Fruit fly (Drosophila melanogaster) whole organism, embryonic: Measurements from ENCODE around the gene CG10907.

Experiments used
- Adf1 ChIP-seq: fragments of 200-800 bp; sonication (Bioruptor generic); IDR thresholded peaks from 2 replicates; pipeline ENCODE4 v1.3.6; 2022; ENCODE audit warnings: missing biosample characterization, missing genetic modification characterization
- Atf6 ChIP-seq: fragments of 200-800 bp; sonication (Bioruptor generic); IDR thresholded peaks from 2 replicates; pipeline ENCODE4 v1.3.6; 2022; ENCODE audit warnings: missing biosample characterization, missing genetic modification characterization
- B-H1 ChIP-seq: fragments of 200-800 bp; sonication (Bioruptor generic); IDR thresholded peaks from 3 replicates; pipeline ENCODE4 v1.3.6; 2022; ENCODE audit warnings: missing biosample characterization, missing genetic modification characterization
- BEAF-32 ChIP-seq: fragments of 200-800 bp; sonication (Bioruptor generic); optimal IDR thresholded peaks from 3 replicates; lab custom pipeline; 2017; ENCODE audit warnings: missing biosample characterization, missing genetic modification characterization, mild to moderate bottlenecking, moderate library complexity, missing genetic modification reagents
- CG10979 ChIP-seq: fragments of 200-800 bp; sonication (Bioruptor generic); optimal IDR thresholded peaks from 2 replicates; lab custom pipeline; 2018; ENCODE audit warnings: missing biosample characterization, mild to moderate bottlenecking, missing genetic modification characterization, moderate library complexity
- CG11247 ChIP-seq: fragments of 200-800 bp; sonication (Bioruptor generic); IDR thresholded peaks from 2 replicates; pipeline ENCODE4 v1.3.6; 2022; ENCODE audit warnings: missing biosample characterization, missing genetic modification characterization
- CG11504 ChIP-seq: fragments of 200-800 bp; sonication (Bioruptor generic); optimal IDR thresholded peaks from 3 replicates; lab custom pipeline; 2019; ENCODE audit warnings: missing biosample characterization, mild to moderate bottlenecking, missing genetic modification characterization, moderate library complexity
- CG12219 ChIP-seq: fragments of 200-800 bp; sonication (Bioruptor generic); optimal IDR thresholded peaks from 3 replicates; lab custom pipeline; 2018; ENCODE audit warnings: missing biosample characterization, mild to moderate bottlenecking, missing genetic modification characterization
- CG12391 ChIP-seq: fragments of 200-800 bp; sonication (Bioruptor generic); optimal IDR thresholded peaks from 3 replicates; lab custom pipeline; 2018; ENCODE audit warnings: missing biosample characterization, mild to moderate bottlenecking, missing genetic modification characterization, moderate library complexity
- CG15514 ChIP-seq: fragments of 200-800 bp; sonication (Bioruptor generic); optimal IDR thresholded peaks from 3 replicates; lab custom pipeline; 2017; ENCODE audit warnings: missing biosample characterization, missing genetic modification characterization, mild to moderate bottlenecking, moderate library complexity, missing genetic modification reagents
- CG1647 ChIP-seq: fragments of 200-800 bp; sonication (Bioruptor generic); optimal IDR thresholded peaks from 3 replicates; lab custom pipeline; 2016; ENCODE audit warnings: missing biosample characterization, missing genetic modification characterization
- CG17829 ChIP-seq: fragments of 200-800 bp; optimal IDR thresholded peaks from 2 replicates; lab custom pipeline; 2019; ENCODE audit warnings: missing biosample characterization, mild to moderate bottlenecking, missing genetic modification characterization, moderate library complexity
- CG5245 ChIP-seq: fragments of 200-800 bp; sonication (Bioruptor generic); optimal IDR thresholded peaks from 3 replicates; lab custom pipeline; 2016; ENCODE audit warnings: missing biosample characterization, missing genetic modification characterization
- CG6254 ChIP-seq: fragments of 200-800 bp; sonication (Bioruptor generic); optimal IDR thresholded peaks from 3 replicates; lab custom pipeline; 2017; ENCODE audit warnings: mild to moderate bottlenecking, missing biosample characterization, missing genetic modification reagents, missing genetic modification characterization
- CG7372 ChIP-seq: fragments of 200-800 bp; sonication (Bioruptor generic); IDR thresholded peaks from 2 replicates; pipeline ENCODE4 v1.3.6; 2022; ENCODE audit warnings: missing biosample characterization, missing genetic modification characterization
- CG7839 ChIP-seq: fragments of 200-800 bp; sonication (Bioruptor generic); optimal IDR thresholded peaks from 3 replicates; lab custom pipeline; 2018; ENCODE audit warnings: missing biosample characterization, mild to moderate bottlenecking, missing genetic modification characterization, moderate library complexity
- D19B ChIP-seq: fragments of 200-800 bp; sonication (Bioruptor generic); optimal IDR thresholded peaks from 2 replicates; lab custom pipeline; 2017; ENCODE audit warnings: missing biosample characterization, mild to moderate bottlenecking, missing genetic modification characterization
- Dip3 ChIP-seq: fragments of 200-800 bp; sonication (Bioruptor generic); optimal IDR thresholded peaks from 3 replicates; lab custom pipeline; 2016; ENCODE audit warnings: missing biosample characterization, missing genetic modification characterization
- Dref ChIP-seq: fragments of 200-800 bp; sonication (Bioruptor generic); IDR thresholded peaks from 2 replicates; pipeline ENCODE4 v1.3.6; 2022; ENCODE audit warnings: missing biosample characterization, missing genetic modification characterization
- Eip74EF ChIP-seq, 2 experiments: fragments of 200-800 bp in 1 of 2; fragments of >200 bp in 1 of 2; sonication (Bioruptor generic) in 1 of 2; optimal IDR thresholded peaks; 2 replicates each; lab custom pipeline; 2017 to 2019; ENCODE audit warnings: missing biosample characterization in 2 of 2, missing genetic modification characterization in 2 of 2, mild to moderate bottlenecking in 1 of 2, moderate library complexity in 1 of 2
- Gug ChIP-seq: fragments of 200-800 bp; sonication (Bioruptor generic); IDR thresholded peaks from 4 replicates; pipeline ENCODE4 v1.3.6; 2022; ENCODE audit warnings: missing biosample characterization, missing genetic modification characterization
- HLHmδ ChIP-seq: fragments of 200-800 bp; sonication (Bioruptor generic); optimal IDR thresholded peaks from 2 replicates; lab custom pipeline; 2018; ENCODE audit warnings: missing biosample characterization, mild to moderate bottlenecking, missing genetic modification characterization, moderate library complexity
- Hey ChIP-seq: fragments of 200-800 bp; sonication (Bioruptor generic); optimal IDR thresholded peaks from 3 replicates; lab custom pipeline; 2018; ENCODE audit warnings: missing biosample characterization, mild to moderate bottlenecking, missing genetic modification characterization
- MBD-R2 ChIP-seq: fragments of 200-800 bp; sonication (Bioruptor generic); IDR thresholded peaks from 2 replicates; pipeline ENCODE4 v1.3.6; 2022; ENCODE audit warnings: missing biosample characterization, missing genetic modification characterization
- Nf-YB ChIP-seq: fragments of 200-800 bp; sonication (Bioruptor generic); optimal IDR thresholded peaks from 3 replicates; lab custom pipeline; 2019; ENCODE audit warnings: missing biosample characterization, mild to moderate bottlenecking, missing genetic modification characterization, moderate library complexity
- aop ChIP-seq: fragments of 200-800 bp; sonication (Bioruptor generic); IDR thresholded peaks from 2 replicates; pipeline ENCODE4 v1.3.6; 2022; ENCODE audit warnings: missing biosample characterization, missing genetic modification characterization
- bowl ChIP-seq: fragments of 200-800 bp; sonication (Bioruptor generic); IDR thresholded peaks from 2 replicates; pipeline ENCODE4 v1.3.6; 2022; ENCODE audit warnings: missing biosample characterization, missing genetic modification characterization
- chn ChIP-seq: fragments of 200-800 bp; sonication (Bioruptor generic); optimal IDR thresholded peaks from 2 replicates; lab custom pipeline; 2016; ENCODE audit warnings: missing biosample characterization, missing genetic modification characterization
- en ChIP-seq: fragments of 200-800 bp; sonication (Bioruptor generic); optimal IDR thresholded peaks from 2 replicates; lab custom pipeline; 2016; ENCODE audit warnings: missing biosample characterization, missing genetic modification characterization
- fd3F ChIP-seq: fragments of 200-800 bp; sonication (Bioruptor generic); optimal IDR thresholded peaks from 2 replicates; lab custom pipeline; 2018; ENCODE audit warnings: missing biosample characterization, mild to moderate bottlenecking, missing genetic modification characterization, moderate library complexity
- gce ChIP-seq: fragments of 200-800 bp; sonication (Bioruptor generic); IDR thresholded peaks from 3 replicates; pipeline ENCODE4 v1.3.6; 2022; ENCODE audit warnings: missing biosample characterization, missing genetic modification characterization
- gcm ChIP-seq: fragments of 200-800 bp; sonication (Bioruptor generic); optimal IDR thresholded peaks from 2 replicates; lab custom pipeline; 2019; ENCODE audit warnings: missing biosample characterization, mild to moderate bottlenecking, missing genetic modification characterization, moderate library complexity
- gsb ChIP-seq: fragments of 200-800 bp; sonication (Bioruptor generic); IDR thresholded peaks from 2 replicates; pipeline ENCODE4 v1.3.6; 2022; ENCODE audit warnings: missing biosample characterization, missing genetic modification characterization
- h ChIP-seq: fragments of >200 bp; optimal IDR thresholded peaks from 2 replicates; lab custom pipeline; 2017
- hbn ChIP-seq: fragments of 200-800 bp; sonication (Bioruptor generic); IDR thresholded peaks from 2 replicates; pipeline ENCODE4 v1.3.6; 2022; ENCODE audit warnings: missing biosample characterization, missing genetic modification characterization; ENCODE audit not compliant: partially characterized antibody
- kah ChIP-seq: fragments of 200-800 bp; sonication (Bioruptor generic); optimal IDR thresholded peaks from 2 replicates; lab custom pipeline; 2018; ENCODE audit warnings: missing biosample characterization, mild to moderate bottlenecking, missing genetic modification characterization
- kay ChIP-seq: fragments of 200-800 bp; sonication (Bioruptor generic); optimal IDR thresholded peaks from 2 replicates; lab custom pipeline; 2016; ENCODE audit warnings: missing biosample characterization, missing genetic modification characterization
- ken ChIP-seq: fragments of 200-800 bp; sonication (Bioruptor generic); IDR thresholded peaks from 3 replicates; pipeline ENCODE4 v1.3.6; 2022; ENCODE audit warnings: missing biosample characterization, missing genetic modification characterization
- luna ChIP-seq: fragments of 200-800 bp; sonication (Bioruptor generic); optimal IDR thresholded peaks from 2 replicates; lab custom pipeline; 2016; ENCODE audit warnings: missing biosample characterization, missing genetic modification characterization
- onecut ChIP-seq: fragments of 200-800 bp; sonication (Bioruptor generic); IDR thresholded peaks from 2 replicates; pipeline ENCODE4 v1.3.6; 2022; ENCODE audit warnings: missing biosample characterization, missing genetic modification characterization
- pb ChIP-seq: fragments of 200-800 bp; sonication (Bioruptor generic); optimal IDR thresholded peaks from 3 replicates; lab custom pipeline; 2016; ENCODE audit warnings: missing biosample characterization, missing genetic modification characterization
- psq ChIP-seq: fragments of 200-800 bp; sonication (Bioruptor generic); optimal IDR thresholded peaks from 2 replicates; lab custom pipeline; 2017; ENCODE audit warnings: missing biosample characterization, missing genetic modification characterization
- scrt ChIP-seq: fragments of 200-800 bp; sonication (Bioruptor generic); optimal IDR thresholded peaks from 2 replicates; lab custom pipeline; 2018; ENCODE audit warnings: missing biosample characterization, mild to moderate bottlenecking, missing genetic modification characterization, moderate library complexity
- sima ChIP-seq: fragments of 200-800 bp; sonication (Bioruptor generic); optimal IDR thresholded peaks from 2 replicates; lab custom pipeline; 2016; ENCODE audit warnings: missing biosample characterization, missing genetic modification characterization
- sisA ChIP-seq: fragments of 200-800 bp; sonication (Bioruptor generic); IDR thresholded peaks from 2 replicates; pipeline ENCODE4 v1.3.6; 2022; ENCODE audit warnings: missing biosample characterization, missing genetic modification characterization
- sug ChIP-seq: fragments of 200-800 bp; optimal IDR thresholded peaks from 2 replicates; lab custom pipeline; 2019; ENCODE audit warnings: missing biosample characterization, mild to moderate bottlenecking, missing genetic modification characterization, moderate library complexity
- tll ChIP-seq, 2 experiments: fragments of 200-800 bp in 1 of 2; fragments of >200 bp in 1 of 2; sonication (Bioruptor generic) in 1 of 2; optimal IDR thresholded peaks; 2 replicates each; lab custom pipeline; 2017 to 2019; ENCODE audit warnings: missing biosample characterization in 2 of 2, missing genetic modification characterization in 2 of 2, mild to moderate bottlenecking in 1 of 2, moderate library complexity in 1 of 2
- trem ChIP-seq: fragments of 200-800 bp; optimal IDR thresholded peaks from 3 replicates; lab custom pipeline; 2019; ENCODE audit warnings: missing biosample characterization, mild to moderate bottlenecking, missing genetic modification characterization, moderate library complexity
- zfh2 ChIP-seq: fragments of 200-800 bp; sonication (Bioruptor generic); optimal IDR thresholded peaks from 2 replicates; lab custom pipeline; 2016; ENCODE audit warnings: missing biosample characterization, missing genetic modification characterization

CG10907 gene

dm6 chr3L:11819639-11820456, 26.5 kb downstream of the CG10907 start (continued):
- TF ChIP-seq CG5245 (GFP tag; lab: Kevin White, UChicago) (no peak), Hey (tag; lab: Kevin White, UChicago) (no peak), Dref (GFP tag; lab: Robert Waterston, UW) (no peak), kah (GFP tag; lab: Kevin White, UChicago) (peak; percentile 44), h (lab: Kevin White, UChicago) (no peak), sug (peak; percentile 51), pb (GFP tag; lab: Kevin White, UChicago) (no peak), CG10979 (tag; lab: Kevin White, UChicago) (peak; percentile 3), sisA (no peak), CG12391 (tag; lab: Kevin White, UChicago) (peak; percentile 51), HLHmδ (peak; percentile 62), chn (GFP tag; lab: Kevin White, UChicago) (no peak), B-H1 (GFP tag; lab: Robert Waterston, UW) (no peak; the same call in 2 of the 3 replicates), Eip74EF (GFP tag; optimal IDR thresholded peaks at IDR 0.05; lab: Kevin White, UChicago) (peak in 1 of 2 experiments; percentile 47), scrt (GFP tag; lab: Kevin White, UChicago) (peak; percentile 12), tll (GFP tag; optimal IDR thresholded peaks at IDR 0.05; lab: Kevin White, UChicago) (no peak), psq (GFP tag; lab: Kevin White, UChicago) (no peak), Nf-YB (no peak), bowl (GFP tag; lab: Robert Waterston, UW) (no peak), CG7839 (tag; lab: Kevin White, UChicago) (peak; percentile 59), gcm (no peak), CG15514 (GFP tag; lab: Kevin White, UChicago) (no peak), CG11247 (0 out of 2 replicates have a peak, but pooled peaks have one; percentile 32), Atf6 (GFP tag; lab: Robert Waterston, UW) (peak; percentile 70), CG1647 (GFP tag; lab: Kevin White, UChicago) (no peak), CG17829 (tag; lab: Kevin White, UChicago) (peak; percentile 53), trem (tag; lab: Kevin White, UChicago) (peak; percentile 25), en (GFP tag; lab: Kevin White, UChicago) (no peak), fd3F (GFP tag; lab: Kevin White, UChicago) (peak; percentile 16), sima (GFP tag; lab: Kevin White, UChicago) (no peak), Dip3 (GFP tag; lab: Kevin White, UChicago) (no peak), onecut (peak; percentile 52), gsb (GFP tag; lab: Robert Waterston, UW) (peak; percentile 32; the same call in 1 of the 2 replicates), aop (GFP tag; lab: Robert Waterston, UW) (no peak), CG7372 (GFP tag; lab: Robert Waterston, UW) (0 out of 2 replicates have a peak, but pooled peaks have one; percentile 28), kay (peak; percentile 69), zfh2 (GFP tag; lab: Kevin White, UChicago) (peak; percentile 13), ken (GFP tag; lab: Robert Waterston, UW) (no peak), MBD-R2 (GFP tag; lab: Robert Waterston, UW) (peak; percentile 40), hbn (GFP tag; lab: Robert Waterston, UW) (no peak), CG12219 (peak; percentile 34), CG6254 (no peak), BEAF-32 (GFP tag; lab: Kevin White, UChicago) (no peak), gce (GFP tag; lab: Robert Waterston, UW) (peak; percentile 58; the same call in 1 of the 3 replicates), D19B (GFP tag; lab: Kevin White, UChicago) (no peak), luna (no peak), Gug (GFP tag; lab: Robert Waterston, UW) (peak; percentile 29; the same call in 1 of the 4 replicates), Adf1 (GFP tag; lab: Robert Waterston, UW) (no peak), CG11504 (peak; percentile 70)
